Worm (Caenorhabditis elegans): ENCODE data around the gene T19C4.1.

The T19C4.1 gene

DNA sequence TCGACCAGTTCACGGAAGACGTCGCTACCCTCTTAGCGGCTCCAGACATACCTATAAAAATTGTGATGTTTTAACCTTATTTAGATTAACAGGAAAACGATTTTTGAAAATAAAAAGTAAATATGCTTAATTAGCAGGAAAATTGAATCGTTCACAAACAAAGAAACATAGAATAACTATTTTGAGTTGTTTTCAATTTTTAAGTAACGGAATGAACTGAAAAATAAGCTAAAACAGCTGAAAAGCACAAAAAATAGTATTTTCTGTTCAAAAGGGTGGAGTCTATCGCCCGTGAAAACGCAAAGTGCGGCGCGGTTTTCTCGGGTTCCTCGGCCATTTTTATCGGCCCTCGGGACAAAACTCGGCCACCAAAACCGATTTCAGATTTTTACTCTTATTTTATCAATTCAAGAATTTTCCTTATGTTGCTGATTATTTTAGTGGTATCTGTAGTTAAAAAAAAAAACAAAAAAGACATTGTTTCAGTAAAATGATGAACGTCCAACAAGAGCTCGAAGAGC lies 25.6 kb upstream of the T19C4.1 start, which contains the start of the genes atp-5 and lmtr-3 (continued):
- TF ChIP-seq ceh-20 (GFP tag; IDR thresholded peaks at IDR 0.05), result no peak
- no peak for TF ChIP-seq sdz-12 (GFP tag; optimal IDR thresholded peaks at IDR 0.05)
- TF ChIP-seq madf-9 (GFP tag; conservative IDR thresholded peaks at IDR 0.05), result no peak; the same call in 1 of the 2 replicates
- no peak for TF ChIP-seq nhr-237 (tag; optimal IDR thresholded peaks at IDR 0.05)
- no peak for TF ChIP-seq aly-2 (tag; optimal IDR thresholded peaks at IDR 0.05)
- no peak for TF ChIP-seq lin-39 (tag; optimal IDR thresholded peaks at IDR 0.05)
- TF ChIP-seq ceh-32 (tag; optimal IDR thresholded peaks at IDR 0.05; ENCODE audit: poor library complexity), result no peak
- no peak for TF ChIP-seq F37D6.2 (tag; optimal IDR thresholded peaks at IDR 0.05)
- peak; percentile 16 for TF ChIP-seq aha-1 (tag)
- peak; percentile 93 for TF ChIP-seq hlh-30 (tag; optimal IDR thresholded peaks at IDR 0.05; ENCODE audit: insufficient read depth)
- peak; percentile 70 for TF ChIP-seq dpl-1 (GFP tag; optimal IDR thresholded peaks at IDR 0.05)
- peak; percentile 57 for TF ChIP-seq rbr-2 (tag; optimal IDR thresholded peaks at IDR 0.05)
- TF ChIP-seq lim-7 (GFP tag; IDR thresholded peaks at IDR 0.05), result no peak
- peak; percentile 43; the same call in 1 of the 2 replicates for TF ChIP-seq Y48G9A.11 (GFP tag; IDR thresholded peaks at IDR 0.05)
- no peak for TF ChIP-seq mdt-29 (GFP tag; IDR thresholded peaks at IDR 0.05)
- TF ChIP-seq D1046.2 (GFP tag; IDR thresholded peaks at IDR 0.05), result no peak
- TF ChIP-seq zfp-3 (GFP tag; conservative IDR thresholded peaks at IDR 0.05), result 0 out of 2 replicates have a peak, but pooled peaks have one; percentile 12
- peak; percentile 43 for TF ChIP-seq lin-13 (GFP tag; optimal IDR thresholded peaks at IDR 0.05)
- no peak for TF ChIP-seq nhr-41 (GFP tag; IDR thresholded peaks at IDR 0.05)
- TF ChIP-seq ceh-44 (GFP tag; IDR thresholded peaks at IDR 0.05), result peak; percentile 85
- no peak for TF ChIP-seq unc-39 (tag; optimal IDR thresholded peaks at IDR 0.05)
- TF ChIP-seq egl-43 (GFP tag; IDR thresholded peaks at IDR 0.05), result no peak
- TF ChIP-seq nhr-42 (GFP tag; IDR thresholded peaks at IDR 0.05), result peak; percentile 62; the same call in 1 of the 2 replicates
- no peak for TF ChIP-seq cey-2 (tag; optimal IDR thresholded peaks at IDR 0.05; ENCODE audit: borderline replicate concordance, insufficient read depth)
- TF ChIP-seq mes-2 (tag; optimal IDR thresholded peaks at IDR 0.05; ENCODE audit: poor library complexity, severe bottlenecking), result peak; percentile 99
- TF ChIP-seq Y105C5A.15 (GFP tag; IDR thresholded peaks at IDR 0.05), result no peak
- no peak; the same call in 1 of the 2 replicates for TF ChIP-seq arid-1 (GFP tag; conservative IDR thresholded peaks at IDR 0.05)
- TF ChIP-seq lsy-2 (tag; optimal IDR thresholded peaks at IDR 0.05), result peak in 1 of 2 experiments; percentile 67
- no peak for TF ChIP-seq ztf-7 (tag; optimal IDR thresholded peaks at IDR 0.05)
- no peak for TF ChIP-seq jun-1 (tag; optimal IDR thresholded peaks at IDR 0.05)
- TF ChIP-seq zag-1 (tag; optimal IDR thresholded peaks at IDR 0.05), result no peak
- no peak for TF ChIP-seq lin-15B (tag; optimal IDR thresholded peaks at IDR 0.05)
- TF ChIP-seq hif-1 (tag; optimal IDR thresholded peaks at IDR 0.05), result peak in 1 of 2 experiments; percentile 91
- no peak for TF ChIP-seq nhr-111 (GFP tag; optimal IDR thresholded peaks at IDR 0.05)
- TF ChIP-seq pqm-1 (tag; optimal IDR thresholded peaks at IDR 0.05), result no peak
- no peak for TF ChIP-seq fos-1 (tag; optimal IDR thresholded peaks at IDR 0.05)
- no peak for TF ChIP-seq daf-12 (tag; optimal IDR thresholded peaks at IDR 0.05)
- no peak for TF ChIP-seq daf-16 (GFP tag; optimal IDR thresholded peaks at IDR 0.05)
- TF ChIP-seq daf-16 (tag; optimal IDR thresholded peaks at IDR 0.05), result peak; percentile 47
- TF ChIP-seq mdl-1 (tag; optimal IDR thresholded peaks at IDR 0.05), result peak in 1 of 2 experiments; percentile 48
- no peak for TF ChIP-seq mxl-2 (GFP tag; conservative IDR thresholded peaks at IDR 0.05)
- no peak for TF ChIP-seq F44E2.7 (GFP tag; IDR thresholded peaks at IDR 0.05)
- no peak for TF ChIP-seq nhr-76 (tag; optimal IDR thresholded peaks at IDR 0.05)
- peak; percentile 79 for TF ChIP-seq hlh-11 (tag; optimal IDR thresholded peaks at IDR 0.05)
- TF ChIP-seq ces-1 (GFP tag; optimal IDR thresholded peaks at IDR 0.05), result no peak
- peak; percentile 96 for TF ChIP-seq unc-130 (GFP tag; optimal IDR thresholded peaks at IDR 0.05)
- no peak for TF ChIP-seq saeg-2 (GFP tag; IDR thresholded peaks at IDR 0.05)
- peak; percentile 8 for TF ChIP-seq nhr-77 (tag; optimal IDR thresholded peaks at IDR 0.05)
- TF ChIP-seq madf-5 (GFP tag; IDR thresholded peaks at IDR 0.05), result peak in 1 of 2 experiments; percentile 64; a peak in 1 of 4 replicates
- peak; percentile 32; the same call in 1 of the 2 replicates for TF ChIP-seq T26A8.4 (GFP tag; IDR thresholded peaks at IDR 0.05)
- TF ChIP-seq ztf-11 (tag; optimal IDR thresholded peaks at IDR 0.05), result no peak

Data from whole organism, L4 larva.